Worm (Caenorhabditis elegans): ENCODE results near the gene cdc-73.

DNA sequence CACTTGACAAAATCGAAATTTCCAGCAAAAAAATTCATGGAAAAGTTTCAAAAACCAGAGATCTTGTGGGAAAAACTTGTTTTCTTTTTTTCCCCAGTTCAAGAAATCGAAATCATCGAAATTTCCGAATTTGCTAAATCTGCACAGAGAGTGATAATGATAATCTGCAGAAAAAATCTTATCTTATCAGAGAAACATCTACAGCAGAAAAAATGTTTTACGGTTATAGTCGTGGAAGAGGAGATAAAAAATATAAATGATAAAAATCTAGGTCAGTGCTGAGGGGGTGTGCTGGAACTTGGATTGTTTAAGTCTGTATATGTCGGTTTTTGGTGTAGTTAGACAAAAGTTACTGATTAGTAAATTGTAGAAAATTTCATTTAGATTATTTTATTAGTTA lies 10.0 kb upstream of the cdc-73 start:
- TF ChIP-seq snpc-4 (tag; optimal IDR thresholded peaks at IDR 0.05) (no peak), nhr-77 (tag; optimal IDR thresholded peaks at IDR 0.05) (no peak), R02D3.7 (tag; optimal IDR thresholded peaks at IDR 0.05) (no peak), nhr-237 (tag; optimal IDR thresholded peaks at IDR 0.05) (no peak)

All from whole organism, L2 larva.